Worm (Caenorhabditis elegans) whole organism, L4 larva: ENCODE data around the gene hsp-1.

ENCODE experiments used
- D1046.2 ChIP-seq: fragments of 200-800 bp; sonication (Bioruptor generic); IDR thresholded peaks from 2 replicates; pipeline ENCODE4 v1.3.6; 2022; ENCODE audit warnings: missing genetic modification characterization, missing compliant biosample characterization
- T26A8.4 ChIP-seq: fragments of 200-800 bp; sonication (Bioruptor generic); IDR thresholded peaks from 2 replicates; pipeline ENCODE4 v1.3.6; 2022; ENCODE audit warnings: missing genetic modification characterization, missing compliant biosample characterization
- Y105C5A.15 ChIP-seq: fragments of 200-800 bp; sonication (Bioruptor generic); IDR thresholded peaks from 2 replicates; pipeline ENCODE4 v1.3.6; 2022; ENCODE audit warnings: missing genetic modification characterization, missing compliant biosample characterization
- Y5F2A.4 ChIP-seq: fragments of 200-800 bp; sonication (Bioruptor generic); optimal IDR thresholded peaks from 2 replicates; lab custom pipeline; 2018; ENCODE audit warnings: mild to moderate bottlenecking, missing genetic modification characterization, missing compliant biosample characterization
- ZK546.5 ChIP-seq, 2 experiments: sonication (generic microtip); optimal IDR thresholded peaks; 2 replicates each; lab custom pipeline; 2017; ENCODE audit warnings: missing biosample characterization in 2 of 2, missing genetic modification characterization in 2 of 2
- aha-1 ChIP-seq: fragments of 150-350 bp; peaks from one replicate; lab custom pipeline; 2014; ENCODE audit warnings: missing biosample characterization, missing genetic modification characterization
- aly-2 ChIP-seq: sonication (generic microtip); optimal IDR thresholded peaks from 2 replicates; lab custom pipeline; 2018; ENCODE audit warnings: missing biosample characterization, missing genetic modification characterization
- ama-1 ChIP-seq: fragments of 150-350 bp; optimal IDR thresholded peaks from 2 replicates; lab custom pipeline; 2014; ENCODE audit warnings: inconsistent platforms, mixed read lengths
- ceh-32 ChIP-seq: sonication (generic microtip); optimal IDR thresholded peaks from 2 replicates; lab custom pipeline; 2016; ENCODE audit warnings: mild to moderate bottlenecking, missing genetic modification characterization, missing compliant biosample characterization; ENCODE audit not compliant: poor library complexity
- ceh-82 ChIP-seq: sonication (generic microtip); optimal IDR thresholded peaks from 2 replicates; lab custom pipeline; 2017; ENCODE audit warnings: missing biosample characterization, missing genetic modification characterization
- ces-1 ChIP-seq: fragments of 150-350 bp; sonication (generic microtip); optimal IDR thresholded peaks from 4 replicates; lab custom pipeline; 2014; ENCODE audit warnings: missing biosample characterization, missing genetic modification reagents, missing genetic modification characterization
- cey-2 ChIP-seq: sonication (generic microtip); optimal IDR thresholded peaks from 3 replicates; lab custom pipeline; 2017; ENCODE audit warnings: missing genetic modification characterization, mild to moderate bottlenecking, missing compliant biosample characterization, antibody characterized with exemption, borderline replicate concordance; ENCODE audit not compliant: insufficient read depth
- dmd-6 ChIP-seq: fragments of 200-800 bp; sonication (Bioruptor generic); IDR thresholded peaks from 2 replicates; pipeline ENCODE4 v1.3.6; 2022; ENCODE audit warnings: missing genetic modification reagents, missing genetic modification characterization, missing compliant biosample characterization
- dmd-8 ChIP-seq: fragments of 200-800 bp; sonication (Bioruptor generic); IDR thresholded peaks from 2 replicates; pipeline ENCODE4 v1.3.6; 2022; ENCODE audit warnings: missing genetic modification characterization, missing compliant biosample characterization
- dpl-1 ChIP-seq: fragments of 150-350 bp; optimal IDR thresholded peaks from 2 replicates; lab custom pipeline; 2014; ENCODE audit warnings: missing biosample characterization, missing genetic modification reagents, missing genetic modification characterization
- egl-43 ChIP-seq: fragments of 200-800 bp; sonication (Bioruptor generic); IDR thresholded peaks from 2 replicates; pipeline ENCODE4 v1.3.6; 2022; ENCODE audit warnings: missing genetic modification reagents, missing genetic modification characterization, missing compliant biosample characterization
- jun-1 ChIP-seq: fragments of 150-350 bp; optimal IDR thresholded peaks from 2 replicates; lab custom pipeline; 2014; ENCODE audit warnings: missing biosample characterization, missing genetic modification reagents, missing genetic modification characterization
- lin-13 ChIP-seq: fragments of 150-350 bp; optimal IDR thresholded peaks from 2 replicates; lab custom pipeline; 2014; ENCODE audit warnings: missing biosample characterization, missing genetic modification reagents, missing genetic modification characterization
- lin-38 ChIP-seq: fragments of 200-800 bp; sonication (Bioruptor generic); IDR thresholded peaks from 2 replicates; pipeline ENCODE4 v1.3.6; 2022; ENCODE audit warnings: missing genetic modification reagents, missing genetic modification characterization, missing compliant biosample characterization
- lin-39 ChIP-seq: fragments of 150-350 bp; optimal IDR thresholded peaks from 2 replicates; lab custom pipeline; 2014; ENCODE audit warnings: missing biosample characterization, missing genetic modification reagents, missing genetic modification characterization
- madf-9 ChIP-seq: fragments of 200-800 bp; sonication (Bioruptor generic); conservative IDR thresholded peaks from 2 replicates; pipeline ENCODE4 v1.3.6; 2022; ENCODE audit warnings: missing genetic modification reagents, missing genetic modification characterization, missing compliant biosample characterization
- mdl-1 ChIP-seq, 2 experiments: fragments of 150-350 bp in 1 of 2; sonication (generic microtip) in 1 of 2; optimal IDR thresholded peaks; 2 replicates each; lab custom pipeline; 2014 to 2017; ENCODE audit warnings: missing biosample characterization in 2 of 2, missing genetic modification characterization in 2 of 2
- mes-2 ChIP-seq: sonication (generic microtip); optimal IDR thresholded peaks from 2 replicates; lab custom pipeline; 2016; ENCODE audit warnings: missing genotype, mild to moderate bottlenecking, missing genetic modification characterization, missing compliant biosample characterization; ENCODE audit not compliant: poor library complexity, severe bottlenecking
- mxl-2 ChIP-seq: fragments of 200-800 bp; sonication (Bioruptor generic); conservative IDR thresholded peaks from 2 replicates; pipeline ENCODE4 v1.3.6; 2022; ENCODE audit warnings: missing genetic modification reagents, missing genetic modification characterization, missing compliant biosample characterization
- nhr-11 ChIP-seq: fragments of 150-350 bp; optimal IDR thresholded peaks from 2 replicates; lab custom pipeline; 2014; ENCODE audit warnings: missing biosample characterization, missing genetic modification characterization
- nhr-25 ChIP-seq: sonication (generic microtip); optimal IDR thresholded peaks from 2 replicates; lab custom pipeline; 2017; ENCODE audit warnings: missing genetic modification characterization, mild to moderate bottlenecking, missing compliant biosample characterization, antibody characterized with exemption, moderate library complexity, borderline replicate concordance; ENCODE audit not compliant: insufficient read depth
- nhr-28 ChIP-seq: fragments of 150-350 bp; optimal IDR thresholded peaks from 2 replicates; lab custom pipeline; 2014; ENCODE audit warnings: missing biosample characterization, missing genetic modification characterization
- nhr-41 ChIP-seq: fragments of 200-800 bp; sonication (Bioruptor generic); IDR thresholded peaks from 2 replicates; pipeline ENCODE4 v1.3.6; 2022; ENCODE audit warnings: missing genetic modification reagents, missing genetic modification characterization, missing compliant biosample characterization
- nhr-48 ChIP-seq: sonication (generic microtip); optimal IDR thresholded peaks from 2 replicates; lab custom pipeline; 2016; ENCODE audit warnings: mild to moderate bottlenecking, missing genetic modification characterization, missing compliant biosample characterization
- php-3 ChIP-seq: fragments of 200-800 bp; sonication (Bioruptor generic); IDR thresholded peaks from 2 replicates; pipeline ENCODE4 v1.3.6; 2022; ENCODE audit warnings: missing genetic modification reagents, missing genetic modification characterization, missing compliant biosample characterization
- pqm-1 ChIP-seq: sonication (generic microtip); optimal IDR thresholded peaks from 2 replicates; lab custom pipeline; 2017; ENCODE audit warnings: missing biosample characterization, missing genetic modification characterization
- saeg-2 ChIP-seq: fragments of 200-800 bp; sonication (Bioruptor generic); IDR thresholded peaks from 2 replicates; pipeline ENCODE4 v1.3.6; 2022; ENCODE audit warnings: missing genetic modification reagents, missing genetic modification characterization, missing compliant biosample characterization
- sdz-12 ChIP-seq: fragments of 200-800 bp; sonication (Bioruptor generic); optimal IDR thresholded peaks from 2 replicates; lab custom pipeline; 2018; ENCODE audit warnings: mild to moderate bottlenecking, missing genetic modification characterization, missing compliant biosample characterization
- skn-1 ChIP-seq: fragments of 150-350 bp; optimal IDR thresholded peaks from 2 replicates; lab custom pipeline; 2014; ENCODE audit warnings: missing biosample characterization, missing genetic modification characterization
- snpc-1.2 ChIP-seq: fragments of 200-800 bp; sonication (Bioruptor generic); IDR thresholded peaks from 2 replicates; pipeline ENCODE4 v1.3.6; 2022; ENCODE audit warnings: missing genetic modification reagents, missing genetic modification characterization, missing compliant biosample characterization
- unc-130 ChIP-seq: sonication (generic microtip); optimal IDR thresholded peaks from 2 replicates; lab custom pipeline; 2016; ENCODE audit warnings: missing genetic modification reagents, missing genetic modification characterization, missing compliant biosample characterization
- zag-1 ChIP-seq: fragments of 150-350 bp; optimal IDR thresholded peaks from 2 replicates; lab custom pipeline; 2014; ENCODE audit warnings: missing biosample characterization, missing genetic modification characterization
- ztf-7 ChIP-seq: fragments of 150-350 bp; optimal IDR thresholded peaks from 2 replicates; lab custom pipeline; 2014; ENCODE audit warnings: missing biosample characterization, missing genetic modification characterization

The hsp-1 gene

DNA sequence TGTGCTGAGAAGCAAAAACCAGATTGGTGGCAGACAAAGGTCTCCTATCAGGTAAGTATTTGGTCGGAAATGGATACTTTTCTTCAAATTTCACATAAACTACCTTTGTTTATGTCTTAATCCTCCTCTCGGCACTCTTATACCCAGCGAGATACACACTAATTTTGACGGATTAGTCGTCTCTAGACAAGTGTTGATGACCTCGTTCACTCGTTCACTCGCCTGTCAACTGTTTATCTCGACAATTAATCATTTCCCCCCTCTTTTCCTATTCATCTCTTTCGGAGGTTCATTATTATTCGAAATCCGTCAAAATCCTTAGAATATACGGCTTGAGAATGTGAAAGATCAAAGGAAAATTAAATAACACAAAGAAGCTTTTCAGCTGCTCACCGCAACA is 9.1 kb upstream of the hsp-1 start:
- TF ChIP-seq php-3 (GFP tag; lab: Robert Waterston, UW), result no peak
- no peak for TF ChIP-seq dmd-8 (GFP tag; lab: Robert Waterston, UW)
- no peak for TF ChIP-seq nhr-48 (tag; lab: Kevin White, UChicago)
- TF ChIP-seq saeg-2, result no peak
- TF ChIP-seq mdl-1 (tag; optimal IDR thresholded peaks at IDR 0.05; lab: Kevin White, UChicago), result no peak
- no peak for TF ChIP-seq Y105C5A.15
- TF ChIP-seq lin-13 (GFP tag; lab: Kevin White, UChicago), result no peak
- no peak for TF ChIP-seq Y5F2A.4 (GFP tag; lab: Kevin White, UChicago)
- TF ChIP-seq nhr-25 (tag; lab: Kevin White, UChicago), result no peak
- no peak for TF ChIP-seq mes-2
- no peak for TF ChIP-seq jun-1 (tag; lab: Kevin White, UChicago)
- TF ChIP-seq aly-2, result no peak
- no peak for TF ChIP-seq ZK546.5 (tag; optimal IDR thresholded peaks at IDR 0.05; lab: Kevin White, UChicago)
- TF ChIP-seq ztf-7 (tag; lab: Kevin White, UChicago), result no peak
- TF ChIP-seq cey-2 (tag; lab: Kevin White, UChicago), result no peak

ce11 chrIV:17273602-17274110 is 5.1 kb upstream of the hsp-1 start, which contains the start of gene gln-5:
TSS of gene gln-5 (minus strand) at chrIV:17273652.
- TF ChIP-seq nhr-11 (tag; lab: Kevin White, UChicago) (no peak), madf-9 (GFP tag; lab: Robert Waterston, UW) (no peak), cey-2 (tag; lab: Kevin White, UChicago) (no peak), snpc-1.2 (GFP tag; lab: Robert Waterston, UW) (0 out of 2 replicates have a peak, but pooled peaks have one; percentile 45), dmd-6 (GFP tag; lab: Robert Waterston, UW) (no peak), egl-43 (GFP tag; lab: Robert Waterston, UW) (no peak), ceh-32 (tag; lab: Kevin White, UChicago) (no peak), T26A8.4 (GFP tag; lab: Robert Waterston, UW) (no peak), nhr-28 (no peak), skn-1 (tag; lab: Kevin White, UChicago) (no peak), aha-1 (tag; lab: Kevin White, UChicago) (peak; percentile 34), zag-1 (tag; lab: Kevin White, UChicago) (no peak), nhr-25 (tag; lab: Kevin White, UChicago) (no peak), lin-38 (GFP tag; lab: Robert Waterston, UW) (peak; percentile 64)

DNA sequence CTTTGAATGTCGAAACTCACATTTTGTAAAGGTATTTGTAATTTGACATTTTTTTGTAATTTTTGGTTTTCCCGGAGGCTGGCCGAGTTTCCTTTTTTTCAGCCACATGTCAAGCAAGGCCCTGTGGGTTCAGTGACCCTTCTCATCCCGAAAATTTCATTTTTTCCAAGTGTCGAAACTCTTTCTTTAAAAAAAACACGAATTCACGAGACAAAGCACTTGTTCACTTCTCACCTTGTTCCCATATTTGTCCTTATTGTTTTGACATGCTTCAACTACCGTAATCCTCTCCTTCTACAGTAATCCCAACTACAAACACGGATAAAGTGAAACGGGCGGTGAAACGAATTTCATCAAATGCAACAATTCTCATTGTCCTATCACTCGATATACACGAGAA is 3.5 kb upstream of the hsp-1 start, which contains the start of gene lhfp-4:
Gene lhfp-4, plus strand, starts transcription at position 301 of the 400 bp plus-strand sequence.
- no peak for TF ChIP-seq pqm-1 (tag; lab: Kevin White, UChicago)
- TF ChIP-seq ZK546.5 (tag; optimal IDR thresholded peaks at IDR 0.05; lab: Kevin White, UChicago), result no peak
- TF ChIP-seq zag-1 (tag; lab: Kevin White, UChicago), result no peak
- no peak for TF ChIP-seq ama-1 (lab: Kevin White, UChicago)
- no peak for TF ChIP-seq mxl-2 (GFP tag; lab: Robert Waterston, UW)
- TF ChIP-seq D1046.2, result no peak
- no peak for TF ChIP-seq Y5F2A.4 (GFP tag; lab: Kevin White, UChicago)
- no peak for TF ChIP-seq unc-130 (GFP tag; lab: Kevin White, UChicago)
- no peak for TF ChIP-seq ceh-82
- TF ChIP-seq ces-1, result no peak
- TF ChIP-seq dpl-1 (GFP tag; lab: Kevin White, UChicago), result no peak
- TF ChIP-seq nhr-41 (GFP tag; lab: Robert Waterston, UW), result no peak
- TF ChIP-seq sdz-12, result no peak
- no peak for TF ChIP-seq lin-39 (tag; lab: Kevin White, UChicago)
- TF ChIP-seq, all 104 proteins: peak for 0
